Fruit fly (Drosophila melanogaster): ENCODE measurements around the gene Thor.

DNA sequence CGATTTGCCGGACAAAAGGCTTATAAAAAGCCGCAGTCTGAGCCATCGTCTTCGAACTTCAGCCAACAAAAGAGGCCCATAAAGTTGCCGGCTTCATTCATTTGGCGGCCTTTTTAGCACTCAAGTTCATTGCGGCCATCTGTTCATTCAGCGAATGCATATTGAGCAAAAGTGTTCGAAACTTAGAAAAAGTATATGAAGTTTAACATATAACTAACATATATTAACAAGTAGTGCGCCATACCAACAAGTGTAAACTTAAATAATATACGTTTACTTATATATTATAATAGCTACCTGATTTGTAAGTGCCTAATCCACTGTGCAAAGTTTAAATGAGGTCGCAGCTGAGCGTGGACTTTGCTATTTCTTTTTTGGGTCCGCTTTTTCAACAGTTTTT is 41.9 kb upstream of the Thor start:
- TF ChIP-seq cic (GFP tag; optimal IDR thresholded peaks at IDR 0.05) (no peak), CG14711 (tag; optimal IDR thresholded peaks at IDR 0.05) (no peak), ovo (GFP tag; optimal IDR thresholded peaks at IDR 0.05) (no peak), CG5204 (GFP tag; optimal IDR thresholded peaks at IDR 0.05) (no peak), Mnt (GFP tag; optimal IDR thresholded peaks at IDR 0.05) (no peak), bab1 (GFP tag; optimal IDR thresholded peaks at IDR 0.05) (no peak), Clk (GFP tag; optimal IDR thresholded peaks at IDR 0.05) (no peak), CG1620 (GFP tag; optimal IDR thresholded peaks at IDR 0.05) (no peak)
